Worm (Caenorhabditis elegans) whole organism, midembryonic: ENCODE measurements around the gene C31B8.9.

Experiments used
- T22C8.4 ChIP-seq: fragments of 200-800 bp; sonication (Bioruptor generic); IDR thresholded peaks from 2 replicates; pipeline ENCODE4 v1.3.6; 2022; ENCODE audit warnings: missing genetic modification characterization, missing compliant biosample characterization
- cog-1 ChIP-seq: sonication (generic microtip); optimal IDR thresholded peaks from 2 replicates; lab custom pipeline; 2016; ENCODE audit warnings: missing genetic modification characterization, missing compliant biosample characterization
- flt-1 ChIP-seq: fragments of 200-800 bp; sonication (Bioruptor generic); IDR thresholded peaks from 2 replicates; pipeline ENCODE4 v1.3.6; 2022; ENCODE audit warnings: missing genetic modification characterization, missing compliant biosample characterization
- klf-2 ChIP-seq: fragments of 200-800 bp; sonication (Bioruptor generic); conservative IDR thresholded peaks from 2 replicates; pipeline ENCODE4 v1.3.6; 2022; ENCODE audit warnings: missing genetic modification reagents, missing genetic modification characterization, missing compliant biosample characterization
- ref-1 ChIP-seq: fragments of 200-800 bp; sonication (Bioruptor generic); conservative IDR thresholded peaks from 2 replicates; pipeline ENCODE4 v1.3.6; 2022; ENCODE audit warnings: missing genetic modification reagents, missing genetic modification characterization, missing compliant biosample characterization
- tab-1 ChIP-seq: fragments of 200-800 bp; sonication (Bioruptor generic); IDR thresholded peaks from 2 replicates; pipeline ENCODE4 v1.3.6; 2022; ENCODE audit warnings: missing genetic modification characterization, missing compliant biosample characterization
- ztf-23 ChIP-seq: fragments of 200-800 bp; sonication (Bioruptor generic); IDR thresholded peaks from 2 replicates; pipeline ENCODE4 v1.3.6; 2022; ENCODE audit warnings: missing genetic modification reagents, missing genetic modification characterization, missing compliant biosample characterization
- ztf-29 ChIP-seq: fragments of 200-800 bp; sonication (Bioruptor generic); IDR thresholded peaks from 2 replicates; pipeline ENCODE4 v1.3.6; 2022; ENCODE audit warnings: missing genetic modification reagents, missing genetic modification characterization, missing compliant biosample characterization

- TF ChIP-seq tab-1 (GFP tag; lab: Robert Waterston, UW) (no peak), klf-2 (GFP tag; lab: Robert Waterston, UW) (no peak), T22C8.4 (GFP tag; lab: Robert Waterston, UW) (no peak), ref-1 (GFP tag; lab: Robert Waterston, UW) (no peak), ztf-23 (no peak), cog-1 (tag; lab: Kevin White, UChicago) (no peak), flt-1 (no peak), ztf-29 (GFP tag; lab: Robert Waterston, UW) (no peak)
These were observed 18.5 kb upstream of the C31B8.9 start, which contains the start of gene C31B8.1 for ce11 chrV:2931252-2931651.
